Worm (Caenorhabditis elegans) whole organism, mixed stage, embryonic: Measurements from ENCODE around the gene F30H5.3.

Experiments used
- bed-3 ChIP-seq: fragments of 200-800 bp; sonication (Bioruptor generic); optimal IDR thresholded peaks from 3 replicates; lab custom pipeline; 2018; ENCODE audit warnings: mild to moderate bottlenecking, missing genetic modification characterization, moderate library complexity, missing compliant biosample characterization
- blmp-1 ChIP-seq: fragments of 150-350 bp; optimal IDR thresholded peaks from 2 replicates; lab custom pipeline; 2014; ENCODE audit warnings: missing biosample characterization, missing genetic modification characterization
- ceh-39 ChIP-seq: fragments of 150-350 bp; optimal IDR thresholded peaks from 2 replicates; lab custom pipeline; 2014; ENCODE audit warnings: missing biosample characterization, missing genetic modification characterization
- ceh-43 ChIP-seq: fragments of 200-800 bp; sonication (Bioruptor generic); optimal IDR thresholded peaks from 2 replicates; lab custom pipeline; 2018; ENCODE audit warnings: mild to moderate bottlenecking, missing genetic modification characterization, moderate library complexity, missing compliant biosample characterization
- ceh-83 ChIP-seq: fragments of 200-800 bp; sonication (Bioruptor generic); optimal IDR thresholded peaks from 2 replicates; lab custom pipeline; 2018; ENCODE audit warnings: mild to moderate bottlenecking, missing genetic modification characterization, missing compliant biosample characterization
- ces-1 ChIP-seq: fragments of 150-350 bp; optimal IDR thresholded peaks from 2 replicates; lab custom pipeline; 2014; ENCODE audit warnings: missing biosample characterization, missing genetic modification reagents, missing genetic modification characterization
- cnd-1 ChIP-seq: fragments of 200-800 bp; sonication (Bioruptor generic); optimal IDR thresholded peaks from 2 replicates; lab custom pipeline; 2018; ENCODE audit warnings: mild to moderate bottlenecking, missing genetic modification characterization, missing compliant biosample characterization
- drap-1 ChIP-seq: fragments of 200-800 bp; sonication (Bioruptor generic); optimal IDR thresholded peaks from 3 replicates; lab custom pipeline; 2018; ENCODE audit warnings: mild to moderate bottlenecking, missing genetic modification characterization, missing compliant biosample characterization
- elt-1 ChIP-seq: sonication (generic microtip); optimal IDR thresholded peaks from 2 replicates; lab custom pipeline; 2017; ENCODE audit warnings: missing genetic modification characterization, mild to moderate bottlenecking, missing compliant biosample characterization, antibody characterized with exemption, moderate library complexity, borderline replicate concordance; ENCODE audit not compliant: insufficient read depth
- elt-3 ChIP-seq: fragments of 150-350 bp; optimal IDR thresholded peaks from 2 replicates; lab custom pipeline; 2014; ENCODE audit warnings: missing biosample characterization, missing genetic modification characterization
- flh-1 ChIP-seq: fragments of 200-800 bp; sonication (Bioruptor generic); optimal IDR thresholded peaks from 2 replicates; lab custom pipeline; 2018; ENCODE audit warnings: mild to moderate bottlenecking, missing genetic modification characterization, moderate library complexity, missing compliant biosample characterization
- ham-2 ChIP-seq: fragments of 200-800 bp; sonication (Bioruptor generic); optimal IDR thresholded peaks from 2 replicates; lab custom pipeline; 2018; ENCODE audit warnings: mild to moderate bottlenecking, missing genetic modification characterization, missing compliant biosample characterization
- hlh-1 ChIP-seq: fragments of 150-350 bp; optimal IDR thresholded peaks from 2 replicates; lab custom pipeline; 2014; ENCODE audit warnings: missing biosample characterization, missing genetic modification reagents, missing genetic modification characterization
- lin-13 ChIP-seq: fragments of 150-350 bp; optimal IDR thresholded peaks from 2 replicates; lab custom pipeline; 2014; ENCODE audit warnings: missing biosample characterization, missing genetic modification characterization
- lin-32 ChIP-seq: fragments of 200-800 bp; sonication (Bioruptor generic); optimal IDR thresholded peaks from 2 replicates; lab custom pipeline; 2018; ENCODE audit warnings: mild to moderate bottlenecking, missing genetic modification characterization, missing compliant biosample characterization
- lsy-2 ChIP-seq: fragments of 150-350 bp; optimal IDR thresholded peaks from 2 replicates; lab custom pipeline; 2014; ENCODE audit warnings: missing biosample characterization, missing genetic modification characterization
- mep-1 ChIP-seq: fragments of 150-350 bp; optimal IDR thresholded peaks from 2 replicates; lab custom pipeline; 2017; ENCODE audit warnings: missing biosample characterization, missing genetic modification reagents, missing genetic modification characterization, inconsistent platforms
- mls-2 ChIP-seq: sonication (generic microtip); optimal IDR thresholded peaks from 2 replicates; lab custom pipeline; 2016; ENCODE audit warnings: mild to moderate bottlenecking, missing genetic modification characterization, moderate library complexity, missing compliant biosample characterization
- nhr-12 ChIP-seq: fragments of 150-350 bp; optimal IDR thresholded peaks from 2 replicates; lab custom pipeline; 2014; ENCODE audit warnings: missing biosample characterization, missing genetic modification characterization
- nhr-2 ChIP-seq: fragments of 150-350 bp; optimal IDR thresholded peaks from 2 replicates; lab custom pipeline; 2014; ENCODE audit warnings: missing biosample characterization, missing genetic modification characterization
- nhr-237 ChIP-seq: fragments of 150-350 bp; optimal IDR thresholded peaks from 2 replicates; lab custom pipeline; 2014; ENCODE audit warnings: missing biosample characterization, missing genetic modification characterization
- nhr-28 ChIP-seq: fragments of 150-350 bp; optimal IDR thresholded peaks from 2 replicates; lab custom pipeline; 2014; ENCODE audit warnings: missing biosample characterization, missing genetic modification characterization
- nhr-76 ChIP-seq: sonication (generic microtip); optimal IDR thresholded peaks from 2 replicates; lab custom pipeline; 2017; ENCODE audit warnings: missing biosample characterization, missing genetic modification characterization
- pha-4 ChIP-seq: fragments of 150-350 bp; optimal IDR thresholded peaks from 2 replicates; lab custom pipeline; 2018; ENCODE audit warnings: missing biosample characterization, missing genetic modification reagents, missing genetic modification characterization
- sem-2 ChIP-seq: fragments of 200-800 bp; sonication (Bioruptor generic); optimal IDR thresholded peaks from 2 replicates; lab custom pipeline; 2018; ENCODE audit warnings: mild to moderate bottlenecking, missing genetic modification characterization, missing compliant biosample characterization
- snpc-4 ChIP-seq: fragments of 150-350 bp; optimal IDR thresholded peaks from 2 replicates; lab custom pipeline; 2014; ENCODE audit warnings: missing biosample characterization, missing genetic modification characterization
- sptf-1 ChIP-seq: sonication (generic microtip); optimal IDR thresholded peaks from 2 replicates; lab custom pipeline; 2017; ENCODE audit warnings: mild to moderate bottlenecking, missing genetic modification characterization, moderate library complexity, missing compliant biosample characterization
- tbx-8 ChIP-seq: fragments of 200-800 bp; sonication (Bioruptor generic); optimal IDR thresholded peaks from 2 replicates; lab custom pipeline; 2018; ENCODE audit warnings: mild to moderate bottlenecking, missing genetic modification characterization, moderate library complexity, missing compliant biosample characterization
- unc-120 ChIP-seq: sonication (generic microtip); optimal IDR thresholded peaks from 2 replicates; lab custom pipeline; 2017; ENCODE audit warnings: missing genetic modification characterization, missing compliant biosample characterization; ENCODE audit not compliant: poor library complexity, severe bottlenecking
- unc-39 ChIP-seq: fragments of 150-350 bp; optimal IDR thresholded peaks from 2 replicates; lab custom pipeline; 2014; ENCODE audit warnings: missing biosample characterization, missing genetic modification characterization
- unc-62 ChIP-seq: fragments of 150-350 bp; optimal IDR thresholded peaks from 2 replicates; lab custom pipeline; 2014; ENCODE audit warnings: missing biosample characterization, missing genetic modification reagents, missing genetic modification characterization
- zip-8 ChIP-seq: fragments of 150-350 bp; optimal IDR thresholded peaks from 2 replicates; lab custom pipeline; 2014; ENCODE audit warnings: missing biosample characterization, missing genetic modification characterization
- ztf-11 ChIP-seq: fragments of 150-350 bp; optimal IDR thresholded peaks from 2 replicates; lab custom pipeline; 2014; ENCODE audit warnings: missing biosample characterization, missing genetic modification characterization

F30H5.3 gene

ce11 chrIII:486077-486597, 25.9 kb downstream of the F30H5.3 start, which contains the start of gene nlp-32:
nlp-32 (minus strand) TSS chrIII:486547.
- TF ChIP-seq drap-1 (GFP tag; lab: Kevin White, UChicago) = no peak
- TF ChIP-seq hlh-1 (tag; lab: Kevin White, UChicago) = no peak
- TF ChIP-seq nhr-76 (tag; lab: Kevin White, UChicago) = no peak
- TF ChIP-seq flh-1 (GFP tag; lab: Kevin White, UChicago) = no peak
- no peak for TF ChIP-seq lin-32
- no peak for TF ChIP-seq ztf-11
- no peak for TF ChIP-seq nhr-2 (tag; lab: Kevin White, UChicago)
- no peak for TF ChIP-seq snpc-4 (tag; lab: Kevin White, UChicago)
- TF ChIP-seq elt-3 = no peak
- TF ChIP-seq ces-1 (GFP tag; lab: Kevin White, UChicago) = no peak
- TF ChIP-seq elt-1 (tag; lab: Kevin White, UChicago) = no peak
- no peak for TF ChIP-seq blmp-1 (tag; lab: Kevin White, UChicago)
- TF ChIP-seq mep-1 (tag; lab: Kevin White, UChicago) = no peak
- no peak for TF ChIP-seq unc-62 (GFP tag; lab: Kevin White, UChicago)
- no peak for TF ChIP-seq nhr-28 (tag; lab: Kevin White, UChicago)
- no peak for TF ChIP-seq unc-120 (tag; lab: Kevin White, UChicago)
- no peak for TF ChIP-seq sem-2 (GFP tag; lab: Kevin White, UChicago)
- TF ChIP-seq tbx-8 (GFP tag; lab: Kevin White, UChicago) = no peak
- no peak for TF ChIP-seq ham-2 (GFP tag; lab: Kevin White, UChicago)

- TF ChIP-seq mep-1 (tag; lab: Kevin White, UChicago) = no peak
- TF ChIP-seq ceh-83 (GFP tag; lab: Kevin White, UChicago) = no peak
- TF ChIP-seq drap-1 (GFP tag; lab: Kevin White, UChicago) = no peak
- TF ChIP-seq ham-2 (GFP tag; lab: Kevin White, UChicago) = no peak
- TF ChIP-seq nhr-12 = no peak
- no peak for TF ChIP-seq ztf-11
- no peak for TF ChIP-seq zip-8 (tag; lab: Kevin White, UChicago)
- TF ChIP-seq sem-2 (GFP tag; lab: Kevin White, UChicago) = no peak
- TF ChIP-seq bed-3 (GFP tag; lab: Kevin White, UChicago) = no peak
- TF ChIP-seq lin-13 (tag; lab: Kevin White, UChicago) = no peak
- no peak for TF ChIP-seq ceh-43 (GFP tag; lab: Kevin White, UChicago)
- TF ChIP-seq blmp-1 (tag; lab: Kevin White, UChicago) = no peak
- TF ChIP-seq hlh-1 (tag; lab: Kevin White, UChicago) = no peak
Observed at ce11 chrIII:483556-483955, 28.5 kb downstream of the F30H5.3 start, which contains the start of gene F10C5.3. F10C5.3 (plus strand) TSS chrIII:483868.

ce11 chrIII:482739-483138, 29.3 kb downstream of the F30H5.3 start:
- no peak for TF ChIP-seq bed-3 (GFP tag; lab: Kevin White, UChicago)
- no peak for TF ChIP-seq ceh-83 (GFP tag; lab: Kevin White, UChicago)
- TF ChIP-seq pha-4 = no peak
- TF ChIP-seq nhr-28 (tag; lab: Kevin White, UChicago) = no peak
- no peak for TF ChIP-seq lin-32
- TF ChIP-seq elt-1 (tag; lab: Kevin White, UChicago) = no peak
- no peak for TF ChIP-seq lin-13 (tag; lab: Kevin White, UChicago)
- TF ChIP-seq hlh-1 (tag; lab: Kevin White, UChicago) = no peak
- TF ChIP-seq mep-1 (tag; lab: Kevin White, UChicago) = no peak
- TF ChIP-seq tbx-8 (GFP tag; lab: Kevin White, UChicago) = no peak
- TF ChIP-seq unc-62 (GFP tag; lab: Kevin White, UChicago) = no peak
- no peak for TF ChIP-seq drap-1 (GFP tag; lab: Kevin White, UChicago)
- no peak for TF ChIP-seq zip-8 (tag; lab: Kevin White, UChicago)
- TF ChIP-seq, all 35 proteins: peak for 0

- TF ChIP-seq mls-2 (no peak), elt-3 (no peak), nhr-12 (no peak), hlh-1 (tag; lab: Kevin White, UChicago) (no peak), pha-4 (no peak), zip-8 (tag; lab: Kevin White, UChicago) (no peak)
Observed at ce11 chrIII:481259-481658, 30.8 kb downstream of the F30H5.3 start.

ce11 chrIII:475154-475553, 36.9 kb downstream of the F30H5.3 start, which contains the start of gene mat-3:
mat-3 (plus strand) TSS chrIII:475454.
- TF ChIP-seq bed-3 (GFP tag; lab: Kevin White, UChicago) (no peak), hlh-1 (tag; lab: Kevin White, UChicago) (no peak), unc-62 (GFP tag; lab: Kevin White, UChicago) (no peak), lin-13 (tag; lab: Kevin White, UChicago) (no peak), lsy-2 (tag; lab: Kevin White, UChicago) (no peak), elt-3 (no peak), ham-2 (GFP tag; lab: Kevin White, UChicago) (no peak), unc-39 (tag; lab: Kevin White, UChicago) (no peak), ztf-11 (no peak), nhr-237 (tag; lab: Kevin White, UChicago) (no peak), nhr-2 (tag; lab: Kevin White, UChicago) (no peak), nhr-76 (tag; lab: Kevin White, UChicago) (no peak), mep-1 (tag; lab: Kevin White, UChicago) (no peak), ceh-39 (tag; lab: Kevin White, UChicago) (no peak), sptf-1 (tag; lab: Kevin White, UChicago) (no peak), snpc-4 (tag; lab: Kevin White, UChicago) (no peak), cnd-1 (tag; lab: Kevin White, UChicago) (no peak), ces-1 (GFP tag; lab: Kevin White, UChicago) (no peak), lin-32 (no peak)
